Fruit fly (Drosophila melanogaster) Kc167 (cell line): ENCODE results near the gene CG10337.

ENCODE experiments used
- Myc ChIP-seq: fragments of >200 bp; optimal IDR thresholded peaks from 2 replicates; lab custom pipeline; 2017; ENCODE audit warnings: missing external identifiers
- Sin3A ChIP-seq: fragments of >200 bp; optimal IDR thresholded peaks from 2 replicates; lab custom pipeline; 2018; ENCODE audit warnings: missing external identifiers
- h ChIP-seq: fragments of >200 bp; optimal IDR thresholded peaks from 3 replicates; lab custom pipeline; 2018; ENCODE audit warnings: missing external identifiers
- insv ChIP-seq: fragments of >200 bp; optimal IDR thresholded peaks from 3 replicates; lab custom pipeline; 2018; ENCODE audit warnings: missing external identifiers
- psq ChIP-seq: fragments of >200 bp; optimal IDR thresholded peaks from 2 replicates; lab custom pipeline; 2017; ENCODE audit warnings: missing external identifiers
- ttk ChIP-seq: sonication (Bioruptor generic); optimal IDR thresholded peaks from 2 replicates; lab custom pipeline; 2017; ENCODE audit warnings: missing external identifiers

CG10337 gene

dm6 chr2L:19575626-19576298 is 29.0 kb upstream of the CG10337 start:
- TF ChIP-seq h (lab: Kevin White, UChicago) (no peak), psq (lab: Kevin White, UChicago) (no peak), Sin3A (lab: Kevin White, UChicago) (no peak), insv (lab: Kevin White, UChicago) (no peak), Myc (no peak), ttk (no peak)

DNA sequence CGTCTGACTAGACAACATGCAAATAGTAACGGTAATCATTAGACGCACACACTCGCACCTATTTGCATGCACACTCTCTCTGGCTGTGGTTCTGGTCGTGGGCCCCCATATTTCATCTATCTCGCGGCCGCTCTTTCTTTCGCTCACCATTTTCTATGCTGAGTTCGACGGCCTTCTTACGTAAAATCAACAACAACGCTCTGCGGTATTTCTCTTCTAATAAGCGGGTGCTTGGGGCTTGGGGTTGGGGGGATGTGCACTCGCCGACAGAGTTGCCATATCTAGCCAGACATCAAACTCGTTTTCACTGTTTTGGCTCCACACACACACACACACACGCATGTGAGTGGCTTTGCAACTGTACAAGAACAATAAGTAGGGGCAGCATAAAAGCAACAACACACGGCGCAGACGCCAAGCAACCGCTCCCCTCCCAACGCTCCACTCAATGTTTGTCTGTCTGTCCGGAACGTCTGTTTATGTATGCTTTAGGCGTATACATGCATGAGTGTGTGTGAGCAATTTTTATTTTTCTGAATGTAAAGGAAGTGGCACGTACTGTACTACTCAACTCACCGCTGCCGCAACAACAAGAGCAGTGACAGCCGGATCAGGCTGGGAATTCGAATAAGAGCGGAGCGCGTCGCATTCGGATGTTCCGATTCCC is 28.3 kb upstream of the CG10337 start:
- no peak for TF ChIP-seq ttk

dm6 chr2L:19574364-19574763 is 27.6 kb upstream of the CG10337 start:
- TF ChIP-seq insv (lab: Kevin White, UChicago) (no peak), ttk (no peak), psq (lab: Kevin White, UChicago) (no peak), Myc (no peak), Sin3A (lab: Kevin White, UChicago) (no peak), h (lab: Kevin White, UChicago) (no peak)

DNA sequence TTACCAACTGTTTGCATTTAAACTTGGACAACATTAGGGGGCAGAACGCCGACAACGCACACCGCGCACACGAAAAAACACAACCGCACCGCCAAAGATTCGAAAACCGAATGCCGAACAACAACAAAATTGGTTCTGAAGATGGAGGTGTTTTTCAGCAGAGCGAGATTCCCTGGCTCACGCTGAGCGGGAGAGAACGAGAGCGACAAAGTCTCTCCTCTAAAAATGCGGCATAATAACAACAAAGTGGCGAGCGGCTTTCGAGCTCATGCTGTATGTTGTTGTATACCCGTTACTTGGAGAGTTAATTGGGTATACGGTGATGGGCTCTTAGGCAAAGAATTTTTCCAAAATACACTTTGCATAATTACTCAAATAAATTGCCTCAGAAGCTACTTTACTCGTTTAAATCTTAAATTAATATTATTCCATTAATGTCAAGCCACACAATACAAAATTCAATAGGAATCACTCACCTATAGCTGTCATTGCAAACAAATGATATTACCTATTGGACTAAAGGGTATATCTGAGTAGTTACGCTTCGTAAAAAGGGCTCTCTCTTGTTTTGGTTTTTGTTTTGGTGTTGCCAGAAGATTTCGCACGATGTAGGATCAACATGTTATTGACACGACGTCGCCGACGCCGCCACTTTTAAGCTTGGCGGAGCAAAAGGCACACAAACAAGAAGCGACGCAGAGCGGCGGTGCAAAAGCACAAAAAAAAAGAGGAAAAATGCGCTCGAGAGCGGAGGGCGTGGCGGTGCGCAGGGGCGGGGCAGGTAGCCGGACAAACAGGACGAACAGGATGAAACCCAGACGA is 25.9 kb upstream of the CG10337 start:
- no peak for TF ChIP-seq Myc

DNA sequence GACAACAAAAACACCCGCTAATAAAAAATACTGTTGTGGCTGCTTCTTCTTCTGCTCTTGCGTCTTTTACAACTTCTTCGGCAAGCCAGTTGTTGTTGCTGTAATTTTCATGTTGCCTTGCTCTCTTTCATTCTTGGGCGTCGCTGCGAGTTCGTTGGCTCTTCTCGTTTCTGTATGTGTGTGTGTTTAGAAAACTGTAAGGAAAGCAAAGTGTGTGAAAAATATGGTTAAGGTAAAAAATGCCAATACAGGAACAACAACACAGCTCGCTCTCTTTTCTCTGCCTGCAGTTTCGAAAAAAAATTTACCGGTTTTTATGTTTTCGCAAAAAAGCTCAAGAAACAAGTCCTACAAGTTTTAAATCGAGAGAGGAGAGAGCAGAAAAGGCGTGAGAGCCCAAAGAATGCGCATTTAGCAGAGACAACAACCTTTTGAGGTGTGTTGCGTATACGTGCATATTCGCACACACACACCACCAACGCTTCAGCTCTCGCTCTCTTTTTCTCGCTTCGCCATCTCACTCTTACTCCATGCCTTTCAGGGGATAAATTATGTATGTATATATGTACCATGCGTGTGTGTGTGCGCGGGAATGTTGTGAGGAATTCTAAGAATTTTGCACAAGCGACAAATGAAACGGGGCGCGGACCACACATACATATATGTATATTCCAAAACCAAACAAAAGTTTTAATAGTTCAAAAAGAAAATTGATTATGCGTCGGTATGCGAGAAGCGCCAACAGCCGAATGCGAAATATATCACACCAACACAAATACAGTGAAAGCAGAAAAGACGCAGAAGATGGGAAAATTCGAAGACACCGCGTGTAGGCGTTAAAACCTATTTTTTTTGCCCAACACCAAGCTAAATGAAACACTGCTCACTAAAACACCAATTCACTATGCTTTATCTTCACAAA is 25.1 kb upstream of the CG10337 start:
- TF ChIP-seq insv (lab: Kevin White, UChicago), result no peak

- TF ChIP-seq Sin3A (lab: Kevin White, UChicago), result no peak
- no peak for TF ChIP-seq Myc
- no peak for TF ChIP-seq h (lab: Kevin White, UChicago)
- no peak for TF ChIP-seq psq (lab: Kevin White, UChicago)
Observed at dm6 chr2L:19570806-19571254, 24.1 kb upstream of the CG10337 start.

DNA sequence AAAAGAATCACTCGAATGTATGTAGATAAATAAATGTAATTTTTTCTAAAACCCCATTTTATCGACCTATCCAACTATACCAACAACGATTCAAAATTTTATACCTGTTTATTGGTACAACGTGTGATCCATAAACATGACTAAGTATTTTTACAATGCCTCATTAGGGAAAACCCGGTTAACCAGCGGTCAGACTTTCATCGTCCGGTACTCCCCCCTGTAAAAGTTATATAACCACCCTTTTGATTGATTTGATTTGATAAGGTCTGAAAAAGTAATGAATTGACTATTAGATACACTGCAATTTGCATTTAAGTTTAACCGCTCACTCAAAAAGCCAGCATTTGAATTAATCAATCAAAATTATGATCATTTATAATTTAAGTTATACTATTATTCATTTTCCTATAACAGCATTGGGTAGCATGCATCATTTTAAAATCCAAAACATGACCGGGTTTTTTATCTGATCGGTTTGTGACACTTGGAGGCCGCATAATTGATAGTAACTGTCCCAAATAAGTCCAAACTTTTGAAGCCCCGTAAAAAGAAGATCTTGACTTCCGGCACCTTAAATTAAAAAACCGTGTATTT is 20.6 kb upstream of the CG10337 start:
- no peak for TF ChIP-seq ttk
- no peak for TF ChIP-seq h (lab: Kevin White, UChicago)
- TF ChIP-seq insv (lab: Kevin White, UChicago), result no peak
- TF ChIP-seq Myc, result no peak
- no peak for TF ChIP-seq psq (lab: Kevin White, UChicago)

- TF ChIP-seq Sin3A (lab: Kevin White, UChicago) (no peak), Myc (no peak), insv (lab: Kevin White, UChicago) (no peak), psq (lab: Kevin White, UChicago) (no peak), h (lab: Kevin White, UChicago) (no peak), ttk (no peak)
Observed at dm6 chr2L:19565233-19565898, 18.6 kb upstream of the CG10337 start, which contains the start of gene CG13077. CG13077 (plus strand) TSS chr2L:19565863.

dm6 chr2L:19563029-19563980 is 16.5 kb upstream of the CG10337 start, which contains the start of gene CG13078:
CG13078 (plus strand) TSS chr2L:19563930.
- no peak for TF ChIP-seq insv (lab: Kevin White, UChicago)

DNA sequence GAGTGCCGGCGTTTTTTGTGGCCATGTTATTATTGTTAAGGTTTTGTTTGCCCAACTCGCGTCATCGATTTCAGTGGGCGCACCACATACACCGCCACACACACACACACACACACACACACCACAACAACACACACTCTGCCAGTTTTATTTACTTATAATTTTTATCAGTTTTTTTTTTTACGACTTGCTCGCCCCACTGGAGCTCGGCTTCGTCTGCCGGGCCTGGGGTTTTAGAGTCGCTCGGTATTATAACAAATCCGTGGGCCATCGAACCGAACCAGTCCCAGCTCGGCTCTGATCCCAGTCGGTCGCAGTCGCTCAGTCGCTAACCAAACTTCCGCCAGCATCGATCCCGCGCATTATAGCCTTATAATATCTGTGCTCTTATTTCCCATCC is 2.7 kb upstream of the CG10337 start:
- no peak for TF ChIP-seq psq (lab: Kevin White, UChicago)
- no peak for TF ChIP-seq h (lab: Kevin White, UChicago)
- no peak for TF ChIP-seq Sin3A (lab: Kevin White, UChicago)
- TF ChIP-seq Myc, result no peak
- no peak for TF ChIP-seq insv (lab: Kevin White, UChicago)
- TF ChIP-seq ttk, result no peak
